Worm (Caenorhabditis elegans): ENCODE data around the gene Y54G2A.37.

The Y54G2A.37 gene

ce11 chrIV:2841260-2841659 lies 20.8 kb downstream of the Y54G2A.37 start, which contains the start of gene clec-83:
TSS of gene clec-83 (minus strand) at chrIV:2841472.
- TF ChIP-seq pes-1 (GFP tag; IDR thresholded peaks at IDR 0.05) (no peak), ceh-36 (tag; optimal IDR thresholded peaks at IDR 0.05) (no peak), F13C5.2 (tag; optimal IDR thresholded peaks at IDR 0.05) (no peak), ets-7 (tag; optimal IDR thresholded peaks at IDR 0.05) (no peak), sea-1 (GFP tag; conservative IDR thresholded peaks at IDR 0.05) (no peak), tra-4 (tag; optimal IDR thresholded peaks at IDR 0.05) (no peak), aly-1 (tag; optimal IDR thresholded peaks at IDR 0.05) (no peak), tbx-11 (GFP tag; IDR thresholded peaks at IDR 0.05) (no peak), tbx-37 (GFP tag; conservative IDR thresholded peaks at IDR 0.05) (no peak)

ce11 chrIV:2842162-2842561 lies 21.7 kb downstream of the Y54G2A.37 start, which contains the start of gene clec-84:
TSS of gene clec-84 (plus strand) at chrIV:2842462.
- TF ChIP-seq aly-1 (tag; optimal IDR thresholded peaks at IDR 0.05) (no peak), sea-1 (GFP tag; conservative IDR thresholded peaks at IDR 0.05) (no peak), ceh-36 (tag; optimal IDR thresholded peaks at IDR 0.05) (no peak), F13C5.2 (tag; optimal IDR thresholded peaks at IDR 0.05) (no peak), hmg-4 (GFP tag; optimal IDR thresholded peaks at IDR 0.05) (no peak), ets-7 (tag; optimal IDR thresholded peaks at IDR 0.05) (no peak), flt-1 (GFP tag; IDR thresholded peaks at IDR 0.05) (no peak)

ce11 chrIV:2843882-2844281 lies 23.4 kb downstream of the Y54G2A.37 start, which contains the start of gene Y54G2A.15:
TSS of gene Y54G2A.15 (minus strand) at chrIV:2843982.
- TF ChIP-seq ceh-13 (GFP tag; optimal IDR thresholded peaks at IDR 0.05) (no peak), tbx-11 (GFP tag; IDR thresholded peaks at IDR 0.05) (no peak), pes-1 (GFP tag; IDR thresholded peaks at IDR 0.05) (no peak), hmbx-1 (tag; optimal IDR thresholded peaks at IDR 0.05) (no peak), ets-7 (tag; optimal IDR thresholded peaks at IDR 0.05) (no peak)

- TF ChIP-seq F13C5.2 (tag; optimal IDR thresholded peaks at IDR 0.05): no peak
- TF ChIP-seq B0310.2 (tag; optimal IDR thresholded peaks at IDR 0.05): no peak
- TF ChIP-seq pes-1 (GFP tag; IDR thresholded peaks at IDR 0.05): no peak
- no peak for TF ChIP-seq flt-1 (GFP tag; IDR thresholded peaks at IDR 0.05)
- TF ChIP-seq ama-1 (optimal IDR thresholded peaks at IDR 0.05): no peak
- no peak for TF ChIP-seq sea-1 (GFP tag; conservative IDR thresholded peaks at IDR 0.05)
- no peak for TF ChIP-seq aly-1 (tag; optimal IDR thresholded peaks at IDR 0.05)
- no peak for TF ChIP-seq tbx-37 (GFP tag; conservative IDR thresholded peaks at IDR 0.05)
- TF ChIP-seq tbx-11 (GFP tag; IDR thresholded peaks at IDR 0.05): no peak
- no peak for TF ChIP-seq hmbx-1 (tag; optimal IDR thresholded peaks at IDR 0.05)
- TF ChIP-seq tra-4 (tag; optimal IDR thresholded peaks at IDR 0.05): no peak
- TF ChIP-seq hnd-1 (tag; optimal IDR thresholded peaks at IDR 0.05): no peak
- TF ChIP-seq hmg-4 (GFP tag; optimal IDR thresholded peaks at IDR 0.05): no peak
- no peak for TF ChIP-seq ets-7 (tag; optimal IDR thresholded peaks at IDR 0.05)
- TF ChIP-seq scrt-1 (GFP tag; IDR thresholded peaks at IDR 0.05): no peak
These were observed 25.8 kb downstream of the Y54G2A.37 start, which contains the start of gene Y54G2A.40 for ce11 chrIV:2846264-2846663. TSS of gene Y54G2A.40 (plus strand) at chrIV:2846476.

ce11 chrIV:2849269-2849668 lies 28.8 kb downstream of the Y54G2A.37 start:
- no peak for TF ChIP-seq tbx-11 (GFP tag; IDR thresholded peaks at IDR 0.05)
- TF ChIP-seq hmbx-1 (tag; optimal IDR thresholded peaks at IDR 0.05): no peak
- TF ChIP-seq tra-4 (tag; optimal IDR thresholded peaks at IDR 0.05): no peak
- no peak for TF ChIP-seq hnd-1 (tag; optimal IDR thresholded peaks at IDR 0.05)
- TF ChIP-seq B0310.2 (tag; optimal IDR thresholded peaks at IDR 0.05): no peak
- TF ChIP-seq scrt-1 (GFP tag; IDR thresholded peaks at IDR 0.05): no peak
- TF ChIP-seq aly-1 (tag; optimal IDR thresholded peaks at IDR 0.05): no peak
- TF ChIP-seq hmg-4 (GFP tag; optimal IDR thresholded peaks at IDR 0.05): no peak
- TF ChIP-seq ama-1 (optimal IDR thresholded peaks at IDR 0.05): no peak
- no peak for TF ChIP-seq pes-1 (GFP tag; IDR thresholded peaks at IDR 0.05)
- TF ChIP-seq tbx-37 (GFP tag; conservative IDR thresholded peaks at IDR 0.05): no peak
- TF ChIP-seq ets-7 (tag; optimal IDR thresholded peaks at IDR 0.05): no peak
- TF ChIP-seq ceh-36 (tag; optimal IDR thresholded peaks at IDR 0.05): no peak
- no peak for TF ChIP-seq F13C5.2 (tag; optimal IDR thresholded peaks at IDR 0.05)
- no peak for TF ChIP-seq sea-1 (GFP tag; conservative IDR thresholded peaks at IDR 0.05)
- TF ChIP-seq flt-1 (GFP tag; IDR thresholded peaks at IDR 0.05): no peak
- TF ChIP-seq ceh-13 (GFP tag; optimal IDR thresholded peaks at IDR 0.05): no peak

- TF ChIP-seq hmg-4 (GFP tag; optimal IDR thresholded peaks at IDR 0.05) (no peak), ama-1 (optimal IDR thresholded peaks at IDR 0.05) (no peak)
These were observed 30.1 kb downstream of the Y54G2A.37 start, which contains the start of gene clec-85 for ce11 chrIV:2850586-2850985. TSS of gene clec-85 (plus strand) at chrIV:2850886.

- TF ChIP-seq hnd-1 (tag; optimal IDR thresholded peaks at IDR 0.05): no peak
- TF ChIP-seq sea-1 (GFP tag; conservative IDR thresholded peaks at IDR 0.05): no peak
- no peak for TF ChIP-seq B0310.2 (tag; optimal IDR thresholded peaks at IDR 0.05)
- no peak for TF ChIP-seq hmg-4 (GFP tag; optimal IDR thresholded peaks at IDR 0.05)
- TF ChIP-seq hmbx-1 (tag; optimal IDR thresholded peaks at IDR 0.05): no peak
- TF ChIP-seq pes-1 (GFP tag; IDR thresholded peaks at IDR 0.05): no peak
- TF ChIP-seq ama-1 (optimal IDR thresholded peaks at IDR 0.05): no peak
- no peak for TF ChIP-seq tbx-11 (GFP tag; IDR thresholded peaks at IDR 0.05)
- TF ChIP-seq scrt-1 (GFP tag; IDR thresholded peaks at IDR 0.05): no peak
These were observed 31.1 kb downstream of the Y54G2A.37 start for ce11 chrIV:2851625-2852024.

ce11 chrIV:2853164-2853563 lies 32.7 kb downstream of the Y54G2A.37 start, which contains the start of gene Y54G2A.49:
TSS of gene Y54G2A.49 (minus strand) at chrIV:2853264.
- TF ChIP-seq flt-1 (GFP tag; IDR thresholded peaks at IDR 0.05) (no peak), ceh-36 (tag; optimal IDR thresholded peaks at IDR 0.05) (no peak), ama-1 (optimal IDR thresholded peaks at IDR 0.05) (no peak), hmg-4 (GFP tag; optimal IDR thresholded peaks at IDR 0.05) (no peak), aly-1 (tag; optimal IDR thresholded peaks at IDR 0.05) (no peak), ets-7 (tag; optimal IDR thresholded peaks at IDR 0.05) (no peak), sea-1 (GFP tag; conservative IDR thresholded peaks at IDR 0.05) (no peak), hnd-1 (tag; optimal IDR thresholded peaks at IDR 0.05) (no peak), tbx-37 (GFP tag; conservative IDR thresholded peaks at IDR 0.05) (no peak), B0310.2 (tag; optimal IDR thresholded peaks at IDR 0.05) (no peak), tbx-11 (GFP tag; IDR thresholded peaks at IDR 0.05) (no peak), scrt-1 (GFP tag; IDR thresholded peaks at IDR 0.05) (no peak), pes-1 (GFP tag; IDR thresholded peaks at IDR 0.05) (no peak)

Measured in whole organism, early embryonic.